Worm (Caenorhabditis elegans) whole organism, L4 larva: Measurements from ENCODE around the gene acl-12.
A peak's percentile ranks its signal among the peaks of the same experiment; 100 is the strongest.

Experiments
- T20F7.1 ChIP-seq: fragments of 200-800 bp; sonication (Bioruptor generic); optimal IDR thresholded peaks from 2 replicates; lab custom pipeline; 2018; ENCODE audit warnings: mild to moderate bottlenecking, missing genetic modification characterization, missing compliant biosample characterization
- Y75B8A.6 ChIP-seq: fragments of 200-800 bp; sonication (Bioruptor generic); IDR thresholded peaks from 2 replicates; pipeline ENCODE4 v1.3.6; 2022; ENCODE audit warnings: missing genetic modification reagents, missing genetic modification characterization, missing compliant biosample characterization
- aha-1 ChIP-seq: fragments of 150-350 bp; peaks from one replicate; lab custom pipeline; 2014; ENCODE audit warnings: missing biosample characterization, missing genetic modification characterization
- arid-1 ChIP-seq: fragments of 200-800 bp; sonication (Bioruptor generic); conservative IDR thresholded peaks from 2 replicates; pipeline ENCODE4 v1.3.6; 2022; ENCODE audit warnings: missing genetic modification reagents, missing genetic modification characterization, missing compliant biosample characterization
- ceh-28 ChIP-seq: fragments of 150-350 bp; optimal IDR thresholded peaks from 2 replicates; lab custom pipeline; 2014; ENCODE audit warnings: missing biosample characterization, missing genetic modification reagents, missing genetic modification characterization
- ceh-44 ChIP-seq: fragments of 200-800 bp; sonication (Bioruptor generic); IDR thresholded peaks from 2 replicates; pipeline ENCODE4 v1.3.6; 2022; ENCODE audit warnings: missing genetic modification reagents, missing genetic modification characterization, missing compliant biosample characterization
- ceh-82 ChIP-seq: sonication (generic microtip); optimal IDR thresholded peaks from 2 replicates; lab custom pipeline; 2017; ENCODE audit warnings: missing biosample characterization, missing genetic modification characterization
- cey-2 ChIP-seq: sonication (generic microtip); optimal IDR thresholded peaks from 3 replicates; lab custom pipeline; 2017; ENCODE audit warnings: missing genetic modification characterization, mild to moderate bottlenecking, missing compliant biosample characterization, antibody characterized with exemption, borderline replicate concordance; ENCODE audit not compliant: insufficient read depth
- daf-16 ChIP-seq, 3 experiments: sonication (generic microtip); optimal IDR thresholded peaks; 2 replicates each; lab custom pipeline; 2016 to 2017; ENCODE audit warnings: missing genetic modification characterization in 3 of 3, missing genetic modification reagents in 3 of 3, mild to moderate bottlenecking in 2 of 3, missing compliant biosample characterization in 2 of 3, missing biosample characterization in 1 of 3, moderate library complexity in 1 of 3
- daf-8 ChIP-seq: fragments of 200-800 bp; sonication (Bioruptor generic); IDR thresholded peaks from 2 replicates; pipeline ENCODE4 v1.3.6; 2022; ENCODE audit warnings: missing genetic modification characterization, missing compliant biosample characterization
- egl-43 ChIP-seq: fragments of 200-800 bp; sonication (Bioruptor generic); IDR thresholded peaks from 2 replicates; pipeline ENCODE4 v1.3.6; 2022; ENCODE audit warnings: missing genetic modification reagents, missing genetic modification characterization, missing compliant biosample characterization
- fkh-10 ChIP-seq: fragments of 150-350 bp; optimal IDR thresholded peaks from 2 replicates; lab custom pipeline; 2014; ENCODE audit warnings: missing biosample characterization, missing genetic modification reagents, missing genetic modification characterization
- fos-1 ChIP-seq: fragments of 150-350 bp; optimal IDR thresholded peaks from 2 replicates; lab custom pipeline; 2014; ENCODE audit warnings: missing biosample characterization, missing genetic modification characterization
- hmg-1.1 ChIP-seq: fragments of 200-800 bp; sonication (Bioruptor generic); IDR thresholded peaks from 2 replicates; pipeline ENCODE4 v1.3.6; 2022; ENCODE audit warnings: missing genetic modification reagents, missing genetic modification characterization, missing compliant biosample characterization
- jun-1 ChIP-seq: fragments of 150-350 bp; optimal IDR thresholded peaks from 2 replicates; lab custom pipeline; 2014; ENCODE audit warnings: missing biosample characterization, missing genetic modification reagents, missing genetic modification characterization
- lim-7 ChIP-seq: fragments of 200-800 bp; sonication (Bioruptor generic); IDR thresholded peaks from 2 replicates; pipeline ENCODE4 v1.3.6; 2022; ENCODE audit warnings: missing genetic modification characterization, missing compliant biosample characterization
- lin-1 ChIP-seq: fragments of 200-800 bp; sonication (Bioruptor generic); IDR thresholded peaks from 2 replicates; pipeline ENCODE4 v1.3.6; 2022; ENCODE audit warnings: missing genetic modification reagents, missing genetic modification characterization, missing compliant biosample characterization
- lin-13 ChIP-seq: fragments of 150-350 bp; optimal IDR thresholded peaks from 2 replicates; lab custom pipeline; 2014; ENCODE audit warnings: missing biosample characterization, missing genetic modification reagents, missing genetic modification characterization
- lin-15B ChIP-seq: fragments of 150-350 bp; sonication (generic microtip); optimal IDR thresholded peaks from 3 replicates; lab custom pipeline; 2014; ENCODE audit warnings: missing biosample characterization, missing genetic modification characterization
- lin-39 ChIP-seq: fragments of 150-350 bp; optimal IDR thresholded peaks from 2 replicates; lab custom pipeline; 2014; ENCODE audit warnings: missing biosample characterization, missing genetic modification reagents, missing genetic modification characterization
- lsy-2 ChIP-seq, 2 experiments: fragments of 150-350 bp in 1 of 2; sonication (generic microtip) in 1 of 2; optimal IDR thresholded peaks; 2 replicates each; lab custom pipeline; 2014 to 2017; ENCODE audit warnings: missing biosample characterization in 2 of 2, missing genetic modification characterization in 2 of 2
- madf-5 ChIP-seq, 2 experiments: fragments of 200-800 bp; sonication (Bioruptor generic); IDR thresholded peaks; 2 replicates each; pipeline ENCODE4 v1.3.6; 2022; ENCODE audit warnings: missing compliant biosample characterization in 2 of 2, missing genetic modification characterization in 2 of 2
- madf-9 ChIP-seq: fragments of 200-800 bp; sonication (Bioruptor generic); conservative IDR thresholded peaks from 2 replicates; pipeline ENCODE4 v1.3.6; 2022; ENCODE audit warnings: missing genetic modification reagents, missing genetic modification characterization, missing compliant biosample characterization
- mes-2 ChIP-seq: sonication (generic microtip); optimal IDR thresholded peaks from 2 replicates; lab custom pipeline; 2016; ENCODE audit warnings: missing genotype, mild to moderate bottlenecking, missing genetic modification characterization, missing compliant biosample characterization; ENCODE audit not compliant: poor library complexity, severe bottlenecking
- mxl-2 ChIP-seq: fragments of 200-800 bp; sonication (Bioruptor generic); conservative IDR thresholded peaks from 2 replicates; pipeline ENCODE4 v1.3.6; 2022; ENCODE audit warnings: missing genetic modification reagents, missing genetic modification characterization, missing compliant biosample characterization
- mxl-3 ChIP-seq: fragments of 200-800 bp; sonication (Bioruptor generic); optimal IDR thresholded peaks from 2 replicates; lab custom pipeline; 2018; ENCODE audit warnings: mild to moderate bottlenecking, missing genetic modification characterization, missing compliant biosample characterization
- nhr-111 ChIP-seq: fragments of 200-800 bp; sonication (Bioruptor generic); optimal IDR thresholded peaks from 2 replicates; lab custom pipeline; 2018; ENCODE audit warnings: mild to moderate bottlenecking, missing genetic modification characterization, missing compliant biosample characterization
- nhr-25 ChIP-seq: sonication (generic microtip); optimal IDR thresholded peaks from 2 replicates; lab custom pipeline; 2017; ENCODE audit warnings: missing genetic modification characterization, mild to moderate bottlenecking, missing compliant biosample characterization, antibody characterized with exemption, moderate library complexity, borderline replicate concordance; ENCODE audit not compliant: insufficient read depth
- nhr-77 ChIP-seq: fragments of 150-350 bp; optimal IDR thresholded peaks from 2 replicates; lab custom pipeline; 2014; ENCODE audit warnings: missing biosample characterization, missing genetic modification characterization
- pha-4 ChIP-seq, 2 experiments: fragments of 150-350 bp in 1 of 2; fragments of 200-800 bp in 1 of 2; sonication (Bioruptor generic) in 1 of 2; IDR thresholded peaks in 1 of 2; optimal IDR thresholded peaks in 1 of 2; 2 replicates each; pipeline versions ENCODE4 v1.3.6 to Lab custom; 2014 to 2022; ENCODE audit warnings: missing genetic modification characterization in 2 of 2, missing genetic modification reagents in 2 of 2, missing biosample characterization in 1 of 2, missing compliant biosample characterization in 1 of 2
- rbr-2 ChIP-seq: sonication (generic microtip); optimal IDR thresholded peaks from 2 replicates; lab custom pipeline; 2016; ENCODE audit warnings: missing genotype, missing genetic modification characterization, missing compliant biosample characterization
- saeg-2 ChIP-seq: fragments of 200-800 bp; sonication (Bioruptor generic); IDR thresholded peaks from 2 replicates; pipeline ENCODE4 v1.3.6; 2022; ENCODE audit warnings: missing genetic modification reagents, missing genetic modification characterization, missing compliant biosample characterization
- set-16 ChIP-seq: fragments of 200-800 bp; sonication (Bioruptor generic); IDR thresholded peaks from 2 replicates; pipeline ENCODE4 v1.3.6; 2022; ENCODE audit warnings: missing genetic modification reagents, missing genetic modification characterization, missing compliant biosample characterization
- tag-97 ChIP-seq: fragments of 200-800 bp; sonication (Bioruptor generic); IDR thresholded peaks from 2 replicates; pipeline ENCODE4 v1.3.6; 2022; ENCODE audit warnings: missing genetic modification characterization, missing compliant biosample characterization
- zag-1 ChIP-seq: fragments of 150-350 bp; optimal IDR thresholded peaks from 2 replicates; lab custom pipeline; 2014; ENCODE audit warnings: missing biosample characterization, missing genetic modification characterization
- zip-2 ChIP-seq: fragments of 150-350 bp; optimal IDR thresholded peaks from 2 replicates; lab custom pipeline; 2014; ENCODE audit warnings: missing biosample characterization, missing genetic modification characterization
- ztf-7 ChIP-seq: fragments of 150-350 bp; optimal IDR thresholded peaks from 2 replicates; lab custom pipeline; 2014; ENCODE audit warnings: missing biosample characterization, missing genetic modification characterization

Gene acl-12

ce11 chrX:7463637-7464036 lies 21.3 kb upstream of the acl-12 start, which contains the start of gene sox-2:
Gene sox-2 (minus strand): TSS chrX:7463736.
- TF ChIP-seq T20F7.1 (no peak), aha-1 (tag; lab: Kevin White, UChicago) (peak; percentile 83)
- TF ChIP-seq, all 104 proteins: peak for 1

ce11 chrX:7460516-7460915 lies 18.1 kb upstream of the acl-12 start:
- TF ChIP-seq lim-7: no peak
- 0 out of 2 replicates have a peak, but pooled peaks have one; percentile 6 for TF ChIP-seq hmg-1.1 (GFP tag; lab: Robert Waterston, UW)
- no peak for TF ChIP-seq ceh-28 (tag; lab: Kevin White, UChicago)
- 0 out of 2 replicates have a peak, but pooled peaks have one; percentile 21 for TF ChIP-seq egl-43 (GFP tag; lab: Robert Waterston, UW)
- TF ChIP-seq aha-1 (tag; lab: Kevin White, UChicago): peak; percentile 24
- peak; percentile 49 for TF ChIP-seq set-16 (GFP tag; lab: Robert Waterston, UW)
- no peak for TF ChIP-seq lin-1 (GFP tag; lab: Robert Waterston, UW)
- no peak for TF ChIP-seq arid-1
- no peak for TF ChIP-seq mxl-2
- no peak for TF ChIP-seq Y75B8A.6
- TF ChIP-seq rbr-2 (tag; lab: Kevin White, UChicago): peak; percentile 12
- TF ChIP-seq lin-39: no peak

- TF ChIP-seq ztf-7 (tag; lab: Kevin White, UChicago): no peak
- peak; percentile 65 for TF ChIP-seq fkh-10 (GFP tag; lab: Kevin White, UChicago)
- TF ChIP-seq nhr-25 (tag; lab: Kevin White, UChicago): no peak
- TF ChIP-seq fos-1 (tag; lab: Kevin White, UChicago): no peak
- no peak for TF ChIP-seq lin-15B (tag; lab: Kevin White, UChicago)
- no peak for TF ChIP-seq mes-2 (tag; lab: Kevin White, UChicago)
- no peak for TF ChIP-seq zag-1 (tag; lab: Kevin White, UChicago)
- TF ChIP-seq lsy-2 (tag; optimal IDR thresholded peaks at IDR 0.05; lab: Kevin White, UChicago): peak in 1 of 2 experiments; percentile 30
- no peak for TF ChIP-seq nhr-77 (tag; lab: Kevin White, UChicago)
- no peak for TF ChIP-seq nhr-111
- no peak for TF ChIP-seq ceh-82 (tag; lab: Kevin White, UChicago)
- TF ChIP-seq jun-1 (tag; lab: Kevin White, UChicago): no peak
- no peak for TF ChIP-seq lin-1 (GFP tag; lab: Robert Waterston, UW)
- peak; percentile 91 for TF ChIP-seq aha-1 (tag; lab: Kevin White, UChicago)
- TF ChIP-seq madf-9 (GFP tag; lab: Robert Waterston, UW): no peak
- TF ChIP-seq zip-2 (tag; lab: Kevin White, UChicago): no peak
- no peak for TF ChIP-seq daf-16 (GFP tag; optimal IDR thresholded peaks at IDR 0.05; lab: Kevin White, UChicago)
- no peak for TF ChIP-seq daf-16 (tag; optimal IDR thresholded peaks at IDR 0.05; lab: Kevin White, UChicago)
- TF ChIP-seq, all 104 proteins: peak for 3
Observed at ce11 chrX:7457154-7457674, 14.8 kb upstream of the acl-12 start.

ce11 chrX:7455960-7456359 lies 13.6 kb upstream of the acl-12 start:
- TF ChIP-seq saeg-2 (no peak), pha-4 (GFP tag; IDR thresholded peaks at IDR 0.05; lab: Robert Waterston, UW) (no peak), pha-4 (tag; optimal IDR thresholded peaks at IDR 0.05; lab: Kevin White, UChicago) (no peak), daf-8 (GFP tag; lab: Robert Waterston, UW) (no peak), tag-97 (no peak), madf-9 (GFP tag; lab: Robert Waterston, UW) (no peak), T20F7.1 (no peak), egl-43 (GFP tag; lab: Robert Waterston, UW) (no peak), madf-5 (GFP tag; IDR thresholded peaks at IDR 0.05; lab: Robert Waterston, UW) (no peak), mxl-3 (GFP tag; lab: Kevin White, UChicago) (no peak), cey-2 (tag; lab: Kevin White, UChicago) (no peak), lin-13 (GFP tag; lab: Kevin White, UChicago) (no peak), ceh-44 (GFP tag; lab: Robert Waterston, UW) (no peak), arid-1 (no peak)
